Worm (Caenorhabditis elegans): Measurements from ENCODE around the gene F54C9.9.

The F54C9.9 gene

ce11 chrII:8569038-8569977 lies 8.5 kb upstream of the F54C9.9 start, which contains the start of the genes col-38 and rpl-5:
Gene col-38 (minus strand): TSS chrII:8569088.
Gene rpl-5 (plus strand): TSS chrII:8569927.
- TF ChIP-seq nhr-77 (tag; optimal IDR thresholded peaks at IDR 0.05) (no peak), mab-5 (tag; optimal IDR thresholded peaks at IDR 0.05) (peak; percentile 42), unc-39 (tag; optimal IDR thresholded peaks at IDR 0.05) (no peak), nhr-237 (tag; optimal IDR thresholded peaks at IDR 0.05) (peak; percentile 38), nhr-129 (tag; optimal IDR thresholded peaks at IDR 0.05) (peak; percentile 92), ceh-82 (tag; optimal IDR thresholded peaks at IDR 0.05) (no peak), blmp-1 (tag; optimal IDR thresholded peaks at IDR 0.05; ENCODE audit: insufficient read depth) (peak; percentile 33), R02D3.7 (tag; optimal IDR thresholded peaks at IDR 0.05) (peak; percentile 5), snpc-4 (tag; optimal IDR thresholded peaks at IDR 0.05) (peak; percentile 80), C34F6.9 (tag; optimal IDR thresholded peaks at IDR 0.05) (peak; percentile 98), nhr-6 (tag; optimal IDR thresholded peaks at IDR 0.05) (peak; percentile 71), ceh-16 (tag; optimal IDR thresholded peaks at IDR 0.05) (peak; percentile 66), nhr-11 (tag; optimal IDR thresholded peaks at IDR 0.05) (no peak), crh-2 (tag; optimal IDR thresholded peaks at IDR 0.05) (peak; percentile 96), ztf-4 (tag; optimal IDR thresholded peaks at IDR 0.05) (peak; percentile 71), nhr-12 (tag; optimal IDR thresholded peaks at IDR 0.05) (peak; percentile 52), F13H6.1 (tag; optimal IDR thresholded peaks at IDR 0.05) (peak; percentile 88), elt-3 (tag; optimal IDR thresholded peaks at IDR 0.05) (no peak), unc-55 (GFP tag; optimal IDR thresholded peaks at IDR 0.05) (peak; percentile 97), ama-1 (optimal IDR thresholded peaks at IDR 0.05) (peak; percentile 78), lin-11 (tag; optimal IDR thresholded peaks at IDR 0.05) (peak; percentile 95), mbf-1 (tag; optimal IDR thresholded peaks at IDR 0.05) (no peak), lin-13 (GFP tag; optimal IDR thresholded peaks at IDR 0.05) (peak; percentile 88), sma-3 (GFP tag; optimal IDR thresholded peaks at IDR 0.05) (peak; percentile 88), Y55F3AM.14 (GFP tag; optimal IDR thresholded peaks at IDR 0.05) (peak; percentile 15), ztf-11 (tag; optimal IDR thresholded peaks at IDR 0.05) (no peak), ZK546.5 (tag; optimal IDR thresholded peaks at IDR 0.05) (peak; percentile 96), lsy-2 (tag; optimal IDR thresholded peaks at IDR 0.05) (peak; percentile 93 to 99), nhr-21 (tag; optimal IDR thresholded peaks at IDR 0.05) (peak; percentile 81), fos-1 (tag; optimal IDR thresholded peaks at IDR 0.05) (peak; percentile 81), gmeb-1 (tag; optimal IDR thresholded peaks at IDR 0.05) (peak; percentile 97), nhr-25 (tag; optimal IDR thresholded peaks at IDR 0.05) (peak; percentile 87), sma-9 (GFP tag; optimal IDR thresholded peaks at IDR 0.05) (peak; percentile 79), sma-9 (tag; optimal IDR thresholded peaks at IDR 0.05) (no peak), zag-1 (tag; optimal IDR thresholded peaks at IDR 0.05) (peak; percentile 71), mdl-1 (tag; optimal IDR thresholded peaks at IDR 0.05) (peak in 1 of 2 experiments; percentile 51), sem-4 (tag; optimal IDR thresholded peaks at IDR 0.05) (peak; percentile 74)

DNA sequence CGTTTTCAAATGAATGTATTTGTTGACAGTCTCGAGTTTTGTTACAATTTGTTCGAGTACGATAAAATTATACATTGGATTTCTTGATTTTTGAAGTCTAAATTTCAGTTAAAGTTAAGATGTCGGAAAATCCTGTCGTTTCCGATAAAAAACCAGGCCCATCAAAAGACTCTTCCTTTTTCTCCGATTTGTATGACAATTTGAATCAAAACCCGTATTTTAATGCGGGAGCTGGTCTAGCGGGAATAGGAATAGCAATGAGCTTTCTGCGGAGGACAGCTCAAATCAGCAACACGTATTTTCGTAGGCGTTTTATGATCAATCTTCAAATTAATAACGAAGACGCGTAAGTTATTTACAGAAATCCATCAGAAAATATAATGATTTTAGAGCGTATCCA lies 6.9 kb upstream of the F54C9.9 start, which contains the start of gene bcs-1:
bcs-1 (plus strand) TSS at position 109 of the 400 bp plus-strand sequence.
- no peak for TF ChIP-seq elt-3 (tag; optimal IDR thresholded peaks at IDR 0.05)
- TF ChIP-seq nhr-129 (tag; optimal IDR thresholded peaks at IDR 0.05): no peak
- TF ChIP-seq zag-1 (tag; optimal IDR thresholded peaks at IDR 0.05): no peak
- no peak for TF ChIP-seq nhr-21 (tag; optimal IDR thresholded peaks at IDR 0.05)

DNA sequence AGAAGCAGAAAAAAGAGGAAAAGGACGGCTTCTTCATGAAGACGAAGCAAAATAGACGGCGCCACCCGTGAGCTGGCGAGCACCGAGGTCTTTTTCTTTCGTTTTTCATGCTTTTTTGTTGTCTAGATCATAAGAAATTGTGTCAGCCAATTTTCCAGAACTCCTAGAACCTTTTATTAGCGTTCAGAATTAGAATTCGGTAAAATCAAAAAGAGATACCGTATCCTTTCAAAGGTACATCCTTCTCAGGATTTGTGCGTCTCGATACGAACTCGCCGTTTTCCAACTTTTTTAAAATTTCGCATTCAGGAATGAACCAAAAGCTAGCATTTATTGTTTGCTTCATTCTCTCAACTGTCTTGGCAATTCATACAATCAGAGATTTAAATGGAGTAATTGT lies 4.8 kb upstream of the F54C9.9 start, which contains the start of gene F54C9.7:
F54C9.7 (plus strand) TSS at position 301 of the 400 bp plus-strand sequence.
- TF ChIP-seq sem-4 (tag; optimal IDR thresholded peaks at IDR 0.05): no peak
- TF ChIP-seq unc-55 (GFP tag; optimal IDR thresholded peaks at IDR 0.05): peak; percentile 26

DNA sequence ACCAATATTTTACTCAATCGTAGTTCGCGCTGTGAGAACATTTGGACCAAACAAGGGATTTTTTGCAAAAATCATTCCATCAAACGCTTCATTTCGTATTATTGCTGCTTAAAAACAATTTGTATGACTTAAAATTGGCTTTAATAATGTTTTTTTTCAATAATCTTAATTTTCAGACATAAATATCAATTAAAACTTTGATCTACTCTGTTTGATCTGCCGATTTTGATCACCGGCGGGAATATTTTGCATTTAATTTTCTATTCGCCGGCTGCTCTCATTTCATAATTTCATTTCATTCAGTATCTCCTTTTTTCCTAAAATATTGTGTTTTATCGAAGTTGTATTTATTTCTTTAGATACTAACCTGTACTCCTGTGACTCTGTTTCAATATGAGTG lies 2.7 kb upstream of the F54C9.9 start, which contains the start of gene puf-5:
puf-5 (plus strand) TSS at position 358 of the 400 bp plus-strand sequence.
- TF ChIP-seq skn-1 (tag; optimal IDR thresholded peaks at IDR 0.05) (no peak), lin-39 (tag; optimal IDR thresholded peaks at IDR 0.05) (no peak), C34F6.9 (tag; optimal IDR thresholded peaks at IDR 0.05) (no peak), peb-1 (tag; optimal IDR thresholded peaks at IDR 0.05) (no peak), gmeb-1 (tag; optimal IDR thresholded peaks at IDR 0.05) (no peak), nhr-77 (tag; optimal IDR thresholded peaks at IDR 0.05) (no peak), nhr-23 (tag; optimal IDR thresholded peaks at IDR 0.05) (no peak), ztf-1 (GFP tag; conservative IDR thresholded peaks at IDR 0.05) (no peak), unc-62 (GFP tag; optimal IDR thresholded peaks at IDR 0.05) (no peak), mab-5 (tag; optimal IDR thresholded peaks at IDR 0.05) (no peak), sma-3 (GFP tag; optimal IDR thresholded peaks at IDR 0.05) (no peak), unc-39 (tag; optimal IDR thresholded peaks at IDR 0.05) (no peak), elt-1 (tag; optimal IDR thresholded peaks at IDR 0.05) (no peak)
